Fruit fly (Drosophila melanogaster) whole organism, embryonic: ENCODE data around the gene Vha16-5.

Source experiments
- Bgb ChIP-seq: fragments of 200-800 bp; sonication (Bioruptor generic); IDR thresholded peaks from 2 replicates; pipeline ENCODE4 v1.3.6; 2022; ENCODE audit warnings: missing biosample characterization, missing genetic modification characterization; ENCODE audit not compliant: partially characterized antibody
- C15 ChIP-seq: fragments of 200-800 bp; sonication (Bioruptor generic); IDR thresholded peaks from 3 replicates; pipeline ENCODE4 v1.3.6; 2022; ENCODE audit warnings: missing biosample characterization, missing genetic modification characterization
- CG10462 ChIP-seq: fragments of 200-800 bp; sonication (Bioruptor generic); optimal IDR thresholded peaks from 2 replicates; lab custom pipeline; 2016; ENCODE audit warnings: missing biosample characterization, missing genetic modification characterization
- CG10654 ChIP-seq: fragments of 200-800 bp; sonication (Bioruptor generic); optimal IDR thresholded peaks from 2 replicates; lab custom pipeline; 2016; ENCODE audit warnings: missing biosample characterization, missing genetic modification characterization
- CG12299 ChIP-seq: fragments of 200-800 bp; sonication (Bioruptor generic); optimal IDR thresholded peaks from 2 replicates; lab custom pipeline; 2018; ENCODE audit warnings: missing biosample characterization, mild to moderate bottlenecking, missing genetic modification characterization
- CG15269 ChIP-seq: fragments of 200-800 bp; sonication (Bioruptor generic); optimal IDR thresholded peaks from 2 replicates; lab custom pipeline; 2018; ENCODE audit warnings: missing biosample characterization, mild to moderate bottlenecking, missing genetic modification characterization, moderate library complexity
- CG15514 ChIP-seq: fragments of 200-800 bp; sonication (Bioruptor generic); optimal IDR thresholded peaks from 3 replicates; lab custom pipeline; 2017; ENCODE audit warnings: missing biosample characterization, missing genetic modification characterization, mild to moderate bottlenecking, moderate library complexity, missing genetic modification reagents
- CG15601 ChIP-seq: fragments of 200-800 bp; sonication (Bioruptor generic); optimal IDR thresholded peaks from 3 replicates; lab custom pipeline; 2019; ENCODE audit warnings: missing biosample characterization, mild to moderate bottlenecking, missing genetic modification characterization, moderate library complexity
- CG16813 ChIP-seq: fragments of 200-800 bp; sonication (Bioruptor generic); IDR thresholded peaks from 3 replicates; pipeline ENCODE4 v1.3.6; 2022; ENCODE audit warnings: missing biosample characterization, missing genetic modification characterization; ENCODE audit not compliant: partially characterized antibody
- CG16863 ChIP-seq: fragments of 200-800 bp; sonication (Bioruptor generic); optimal IDR thresholded peaks from 3 replicates; lab custom pipeline; 2016; ENCODE audit warnings: missing biosample characterization, missing genetic modification characterization
- CG18262 ChIP-seq: fragments of 200-800 bp; optimal IDR thresholded peaks from 3 replicates; lab custom pipeline; 2019; ENCODE audit warnings: missing biosample characterization, mild to moderate bottlenecking, missing genetic modification characterization, moderate library complexity
- CG6175 ChIP-seq: fragments of 200-800 bp; sonication (Bioruptor generic); IDR thresholded peaks from 3 replicates; pipeline ENCODE4 v1.3.6; 2022; ENCODE audit warnings: missing biosample characterization, missing genetic modification characterization
- CG6654 ChIP-seq: fragments of 200-800 bp; sonication (Bioruptor generic); optimal IDR thresholded peaks from 2 replicates; lab custom pipeline; 2017; ENCODE audit warnings: missing biosample characterization, mild to moderate bottlenecking, missing genetic modification characterization
- CG6791 ChIP-seq: fragments of 200-800 bp; sonication (Bioruptor generic); IDR thresholded peaks from 3 replicates; pipeline ENCODE4 v1.3.6; 2022; ENCODE audit warnings: missing biosample characterization, missing genetic modification characterization; ENCODE audit not compliant: partially characterized antibody
- CG7556 ChIP-seq: fragments of 200-800 bp; sonication (Bioruptor generic); optimal IDR thresholded peaks from 2 replicates; lab custom pipeline; 2017; ENCODE audit warnings: missing biosample characterization, mild to moderate bottlenecking, missing genetic modification characterization
- CG7928 ChIP-seq: fragments of 200-800 bp; sonication (Bioruptor generic); optimal IDR thresholded peaks from 2 replicates; lab custom pipeline; 2017; ENCODE audit warnings: missing biosample characterization, mild to moderate bottlenecking, missing genetic modification characterization
- CG9817 ChIP-seq: fragments of 200-800 bp; sonication (Bioruptor generic); optimal IDR thresholded peaks from 2 replicates; lab custom pipeline; 2018; ENCODE audit warnings: missing biosample characterization, mild to moderate bottlenecking, missing genetic modification characterization, moderate library complexity
- Camta ChIP-seq: fragments of 200-800 bp; sonication (Bioruptor generic); optimal IDR thresholded peaks from 2 replicates; lab custom pipeline; 2016; ENCODE audit warnings: missing biosample characterization, missing genetic modification characterization
- Chrac-16 ChIP-seq: fragments of 200-800 bp; sonication (Bioruptor generic); optimal IDR thresholded peaks from 3 replicates; lab custom pipeline; 2016; ENCODE audit warnings: missing biosample characterization, missing genetic modification characterization
- Doc3 ChIP-seq: fragments of 200-800 bp; sonication (Bioruptor generic); IDR thresholded peaks from 3 replicates; pipeline ENCODE4 v1.3.6; 2022; ENCODE audit warnings: missing biosample characterization, missing genetic modification characterization; ENCODE audit not compliant: partially characterized antibody
- Dp ChIP-seq: fragments of 200-800 bp; sonication (Bioruptor generic); optimal IDR thresholded peaks from 2 replicates; lab custom pipeline; 2018; ENCODE audit warnings: missing biosample characterization, mild to moderate bottlenecking, missing genetic modification characterization, moderate library complexity
- Dref ChIP-seq: fragments of 200-800 bp; sonication (Bioruptor generic); IDR thresholded peaks from 2 replicates; pipeline ENCODE4 v1.3.6; 2022; ENCODE audit warnings: missing biosample characterization, missing genetic modification characterization
- ERR ChIP-seq: fragments of 200-800 bp; sonication (Bioruptor generic); optimal IDR thresholded peaks from 2 replicates; lab custom pipeline; 2016; ENCODE audit warnings: missing biosample characterization, missing genetic modification characterization
- HLH4C ChIP-seq: fragments of 200-800 bp; sonication (Bioruptor generic); IDR thresholded peaks from 3 replicates; pipeline ENCODE4 v1.3.6; 2022; ENCODE audit warnings: missing biosample characterization, missing genetic modification characterization; ENCODE audit not compliant: partially characterized antibody
- MBD-R2 ChIP-seq: fragments of 200-800 bp; sonication (Bioruptor generic); IDR thresholded peaks from 2 replicates; pipeline ENCODE4 v1.3.6; 2022; ENCODE audit warnings: missing biosample characterization, missing genetic modification characterization
- Nf-YC ChIP-seq: fragments of 200-800 bp; optimal IDR thresholded peaks from 3 replicates; lab custom pipeline; 2019; ENCODE audit warnings: missing biosample characterization, mild to moderate bottlenecking, missing genetic modification characterization, moderate library complexity
- Opbp ChIP-seq: fragments of 200-800 bp; sonication (Bioruptor generic); IDR thresholded peaks from 3 replicates; pipeline ENCODE4 v1.3.6; 2022; ENCODE audit warnings: missing biosample characterization, missing genetic modification characterization; ENCODE audit not compliant: partially characterized antibody
- Optix ChIP-seq: fragments of 200-800 bp; sonication (Bioruptor generic); IDR thresholded peaks from 3 replicates; pipeline ENCODE4 v1.3.6; 2022; ENCODE audit warnings: missing biosample characterization, missing genetic modification characterization
- Pdp1 ChIP-seq, 2 experiments: fragments of 200-800 bp; sonication (Bioruptor generic); optimal IDR thresholded peaks; 3 replicates each; lab custom pipeline; 2016; ENCODE audit warnings: missing biosample characterization in 2 of 2, missing genetic modification characterization in 2 of 2, mild to moderate bottlenecking in 1 of 2, moderate library complexity in 1 of 2
- ase ChIP-seq: fragments of 200-800 bp; sonication (Bioruptor generic); IDR thresholded peaks from 3 replicates; pipeline ENCODE4 v1.3.6; 2022; ENCODE audit warnings: missing biosample characterization, missing genetic modification characterization
- az2 ChIP-seq: fragments of 200-800 bp; sonication (Bioruptor generic); optimal IDR thresholded peaks from 3 replicates; lab custom pipeline; 2016; ENCODE audit warnings: missing biosample characterization, missing genetic modification characterization
- bbx ChIP-seq: fragments of 200-800 bp; sonication (Bioruptor generic); IDR thresholded peaks from 2 replicates; pipeline ENCODE4 v1.3.6; 2022; ENCODE audit warnings: missing biosample characterization, missing genetic modification characterization; ENCODE audit not compliant: partially characterized antibody
- croc ChIP-seq: fragments of 200-800 bp; sonication (Bioruptor generic); conservative IDR thresholded peaks from 3 replicates; pipeline ENCODE4 v1.3.6; 2022; ENCODE audit warnings: missing biosample characterization, missing genetic modification characterization
- danr ChIP-seq: fragments of 200-800 bp; sonication (Bioruptor generic); IDR thresholded peaks from 2 replicates; pipeline ENCODE4 v1.3.6; 2022; ENCODE audit warnings: missing biosample characterization, missing genetic modification characterization
- emc ChIP-seq: fragments of 200-800 bp; sonication (Bioruptor generic); optimal IDR thresholded peaks from 2 replicates; lab custom pipeline; 2016; ENCODE audit warnings: missing biosample characterization, missing genetic modification characterization
- en ChIP-seq: fragments of 200-800 bp; sonication (Bioruptor generic); optimal IDR thresholded peaks from 2 replicates; lab custom pipeline; 2016; ENCODE audit warnings: missing biosample characterization, missing genetic modification characterization
- gem ChIP-seq: fragments of 200-800 bp; sonication (Bioruptor generic); optimal IDR thresholded peaks from 2 replicates; lab custom pipeline; 2019; ENCODE audit warnings: missing biosample characterization, mild to moderate bottlenecking, missing genetic modification characterization, moderate library complexity
- jing ChIP-seq: fragments of 200-800 bp; sonication (Bioruptor generic); optimal IDR thresholded peaks from 2 replicates; lab custom pipeline; 2018; ENCODE audit warnings: missing biosample characterization, mild to moderate bottlenecking, missing genetic modification characterization
- nerfin-2 ChIP-seq: fragments of 200-800 bp; sonication (Bioruptor generic); IDR thresholded peaks from 2 replicates; pipeline ENCODE4 v1.3.6; 2022; ENCODE audit warnings: missing biosample characterization, missing genetic modification characterization; ENCODE audit not compliant: partially characterized antibody
- onecut ChIP-seq: fragments of 200-800 bp; sonication (Bioruptor generic); IDR thresholded peaks from 2 replicates; pipeline ENCODE4 v1.3.6; 2022; ENCODE audit warnings: missing biosample characterization, missing genetic modification characterization
- pan ChIP-seq, 4 experiments: fragments of >200 bp in 3 of 4; fragments of 200-800 bp in 1 of 4; sonication (Bioruptor generic) in 1 of 4; optimal IDR thresholded peaks in 3 of 4; IDR thresholded peaks in 1 of 4; 2 replicates each; pipeline versions ENCODE4 v1.3.6 to Lab custom; 2017 to 2022; ENCODE audit warnings: missing biosample characterization in 2 of 4, missing genetic modification characterization in 2 of 4, mixed read lengths in 1 of 4
- scrt ChIP-seq: fragments of 200-800 bp; sonication (Bioruptor generic); optimal IDR thresholded peaks from 2 replicates; lab custom pipeline; 2018; ENCODE audit warnings: missing biosample characterization, mild to moderate bottlenecking, missing genetic modification characterization, moderate library complexity
- sens ChIP-seq: fragments of 200-800 bp; sonication (Bioruptor generic); peaks from one replicate; lab custom pipeline; 2016; ENCODE audit warnings: missing biosample characterization, missing genetic modification characterization
- stwl ChIP-seq: fragments of 200-800 bp; sonication (Bioruptor generic); optimal IDR thresholded peaks from 3 replicates; lab custom pipeline; 2018; ENCODE audit warnings: missing biosample characterization, mild to moderate bottlenecking, missing genetic modification characterization, moderate library complexity
- tna ChIP-seq: fragments of 200-800 bp; sonication (Bioruptor generic); IDR thresholded peaks from 2 replicates; pipeline ENCODE4 v1.3.6; 2022; ENCODE audit warnings: missing biosample characterization, missing genetic modification characterization; ENCODE audit not compliant: partially characterized antibody
- toy ChIP-seq: fragments of 200-800 bp; sonication (Bioruptor generic); IDR thresholded peaks from 2 replicates; pipeline ENCODE4 v1.3.6; 2022; ENCODE audit warnings: missing biosample characterization, missing genetic modification characterization
- trem ChIP-seq: fragments of 200-800 bp; optimal IDR thresholded peaks from 3 replicates; lab custom pipeline; 2019; ENCODE audit warnings: missing biosample characterization, mild to moderate bottlenecking, missing genetic modification characterization, moderate library complexity
- trh ChIP-seq: fragments of 200-800 bp; sonication (Bioruptor generic); optimal IDR thresholded peaks from 2 replicates; lab custom pipeline; 2016; ENCODE audit warnings: missing biosample characterization, missing genetic modification characterization
- unpg ChIP-seq: fragments of 200-800 bp; sonication (Bioruptor generic); optimal IDR thresholded peaks from 3 replicates; lab custom pipeline; 2018; ENCODE audit warnings: missing biosample characterization, mild to moderate bottlenecking, missing genetic modification characterization, moderate library complexity
- yki ChIP-seq: fragments of >200 bp; optimal IDR thresholded peaks from 3 replicates; lab custom pipeline; 2018

Gene Vha16-5

DNA sequence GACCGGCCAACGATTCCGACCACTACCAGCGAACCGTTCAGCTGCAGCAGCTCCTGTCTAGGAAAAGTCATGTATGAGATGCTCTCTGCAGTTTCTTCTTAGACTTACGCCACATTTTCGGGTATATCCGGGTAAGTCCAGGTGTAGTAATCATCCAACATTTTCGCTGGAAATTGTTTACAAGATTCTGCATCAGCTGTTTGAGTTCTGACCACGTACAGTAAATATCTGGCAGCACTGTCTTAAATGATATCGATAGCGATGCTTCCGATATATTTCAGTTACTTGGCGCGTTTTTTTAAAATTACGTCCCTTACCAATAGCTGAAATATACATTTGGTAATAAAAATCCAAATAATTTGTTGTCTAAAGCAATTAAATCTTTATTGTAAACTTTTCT is 6.9 kb upstream of the Vha16-5 start, which contains the start of gene CG6729 (continued):
- TF ChIP-seq bbx (GFP tag; lab: Robert Waterston, UW) (peak; percentile 68), onecut (GFP tag; lab: Robert Waterston, UW) (no peak), ERR (GFP tag; lab: Kevin White, UChicago) (no peak), Nf-YC (tag; lab: Kevin White, UChicago) (no peak), CG16863 (GFP tag; lab: Kevin White, UChicago) (no peak), jing (GFP tag; lab: Kevin White, UChicago) (no peak), CG10654 (no peak), C15 (GFP tag; lab: Robert Waterston, UW) (no peak), CG15514 (GFP tag; lab: Kevin White, UChicago) (peak; percentile 57), pan (optimal IDR thresholded peaks at IDR 0.05; lab: Kevin White, UChicago) (no peak), pan (GFP tag; optimal IDR thresholded peaks at IDR 0.05 in 1 of 2, IDR thresholded peaks at IDR 0.05 in 1 of 2) (no peak), Optix (GFP tag; lab: Robert Waterston, UW) (no peak), emc (GFP tag; lab: Kevin White, UChicago) (no peak), en (GFP tag; lab: Kevin White, UChicago) (no peak), croc (GFP tag; lab: Robert Waterston, UW) (no peak), stwl (tag; lab: Kevin White, UChicago) (peak; percentile 58), Dp (peak; percentile 93), MBD-R2 (GFP tag; lab: Robert Waterston, UW) (peak; percentile 87), trh (GFP tag; lab: Kevin White, UChicago) (no peak), CG15601 (tag; lab: Kevin White, UChicago) (no peak), CG7556 (GFP tag; lab: Kevin White, UChicago) (no peak), Opbp (peak; percentile 74; the same call in 2 of the 3 replicates), CG18262 (tag; lab: Kevin White, UChicago) (no peak), CG10462 (GFP tag; lab: Kevin White, UChicago) (no peak), tna (GFP tag; lab: Robert Waterston, UW) (peak; percentile 61; the same call in 1 of the 2 replicates), toy (GFP tag; lab: Robert Waterston, UW) (no peak), Bgb (GFP tag; lab: Robert Waterston, UW) (peak; percentile 76), CG16813 (GFP tag; lab: Robert Waterston, UW) (peak; percentile 66), CG15269 (tag; lab: Kevin White, UChicago) (no peak), yki (lab: Kevin White, UChicago) (no peak), gem (tag; lab: Kevin White, UChicago) (no peak), sens (GFP tag; lab: Kevin White, UChicago) (peak; percentile 67), CG6175 (no peak), nerfin-2 (GFP tag; lab: Robert Waterston, UW) (peak; percentile 64), az2 (GFP tag; lab: Kevin White, UChicago) (no peak), CG9817 (tag; lab: Kevin White, UChicago) (no peak), Dref (GFP tag; lab: Robert Waterston, UW) (peak; percentile 84), scrt (GFP tag; lab: Kevin White, UChicago) (no peak), HLH4C (GFP tag; lab: Robert Waterston, UW) (peak; percentile 65), Pdp1 (GFP tag; optimal IDR thresholded peaks at IDR 0.05; lab: Kevin White, UChicago) (no peak), Chrac-16 (GFP tag; lab: Kevin White, UChicago) (no peak), ase (GFP tag; lab: Robert Waterston, UW) (no peak), Doc3 (peak; percentile 72; the same call in 2 of the 3 replicates), trem (peak; percentile 64), CG12299 (tag; lab: Kevin White, UChicago) (no peak), danr (GFP tag; lab: Robert Waterston, UW) (no peak), CG6654 (GFP tag; lab: Kevin White, UChicago) (no peak), CG6791 (peak; percentile 80), unpg (GFP tag; lab: Kevin White, UChicago) (no peak), Camta (GFP tag; lab: Kevin White, UChicago) (no peak), CG7928 (no peak)
